Worm (Caenorhabditis elegans) whole organism, L4 larva: ENCODE data around the gene nucb-1.

ENCODE experiments used
- F26F4.8 ChIP-seq: fragments of 200-800 bp; sonication (Bioruptor generic); conservative IDR thresholded peaks from 2 replicates; pipeline ENCODE4 v1.3.6; 2022; ENCODE audit warnings: missing genetic modification characterization, missing compliant biosample characterization
- F37D6.2 ChIP-seq: sonication (generic microtip); optimal IDR thresholded peaks from 2 replicates; lab custom pipeline; 2016; ENCODE audit warnings: mild to moderate bottlenecking, missing genetic modification characterization, missing compliant biosample characterization
- aha-1 ChIP-seq: fragments of 150-350 bp; peaks from one replicate; lab custom pipeline; 2014; ENCODE audit warnings: missing biosample characterization, missing genetic modification characterization
- aly-2 ChIP-seq: sonication (generic microtip); optimal IDR thresholded peaks from 2 replicates; lab custom pipeline; 2018; ENCODE audit warnings: missing biosample characterization, missing genetic modification characterization
- arid-1 ChIP-seq: fragments of 200-800 bp; sonication (Bioruptor generic); conservative IDR thresholded peaks from 2 replicates; pipeline ENCODE4 v1.3.6; 2022; ENCODE audit warnings: missing genetic modification reagents, missing genetic modification characterization, missing compliant biosample characterization
- ceh-28 ChIP-seq: fragments of 150-350 bp; optimal IDR thresholded peaks from 2 replicates; lab custom pipeline; 2014; ENCODE audit warnings: missing biosample characterization, missing genetic modification reagents, missing genetic modification characterization
- ceh-32 ChIP-seq: sonication (generic microtip); optimal IDR thresholded peaks from 2 replicates; lab custom pipeline; 2016; ENCODE audit warnings: mild to moderate bottlenecking, missing genetic modification characterization, missing compliant biosample characterization; ENCODE audit not compliant: poor library complexity
- ces-1 ChIP-seq: fragments of 150-350 bp; sonication (generic microtip); optimal IDR thresholded peaks from 4 replicates; lab custom pipeline; 2014; ENCODE audit warnings: missing biosample characterization, missing genetic modification reagents, missing genetic modification characterization
- daf-12 ChIP-seq: fragments of 150-350 bp; optimal IDR thresholded peaks from 2 replicates; lab custom pipeline; 2014; ENCODE audit warnings: missing biosample characterization, missing genetic modification reagents, missing genetic modification characterization
- daf-16 ChIP-seq, 3 experiments: sonication (generic microtip); optimal IDR thresholded peaks; 2 replicates each; lab custom pipeline; 2016 to 2017; ENCODE audit warnings: missing genetic modification characterization in 3 of 3, missing genetic modification reagents in 3 of 3, mild to moderate bottlenecking in 2 of 3, missing compliant biosample characterization in 2 of 3, missing biosample characterization in 1 of 3, moderate library complexity in 1 of 3
- daf-8 ChIP-seq: fragments of 200-800 bp; sonication (Bioruptor generic); IDR thresholded peaks from 2 replicates; pipeline ENCODE4 v1.3.6; 2022; ENCODE audit warnings: missing genetic modification characterization, missing compliant biosample characterization
- dmd-6 ChIP-seq: fragments of 200-800 bp; sonication (Bioruptor generic); IDR thresholded peaks from 2 replicates; pipeline ENCODE4 v1.3.6; 2022; ENCODE audit warnings: missing genetic modification reagents, missing genetic modification characterization, missing compliant biosample characterization
- dmd-8 ChIP-seq: fragments of 200-800 bp; sonication (Bioruptor generic); IDR thresholded peaks from 2 replicates; pipeline ENCODE4 v1.3.6; 2022; ENCODE audit warnings: missing genetic modification characterization, missing compliant biosample characterization
- dve-1 ChIP-seq: sonication (generic microtip); optimal IDR thresholded peaks from 2 replicates; lab custom pipeline; 2017; ENCODE audit warnings: antibody characterized with exemption, mild to moderate bottlenecking, missing genetic modification characterization, missing compliant biosample characterization; ENCODE audit not compliant: insufficient read depth
- egl-43 ChIP-seq: fragments of 200-800 bp; sonication (Bioruptor generic); IDR thresholded peaks from 2 replicates; pipeline ENCODE4 v1.3.6; 2022; ENCODE audit warnings: missing genetic modification reagents, missing genetic modification characterization, missing compliant biosample characterization
- fkh-10 ChIP-seq: fragments of 150-350 bp; optimal IDR thresholded peaks from 2 replicates; lab custom pipeline; 2014; ENCODE audit warnings: missing biosample characterization, missing genetic modification reagents, missing genetic modification characterization
- gei-8 ChIP-seq: fragments of 200-800 bp; sonication (Bioruptor generic); optimal IDR thresholded peaks from 2 replicates; lab custom pipeline; 2018; ENCODE audit warnings: mild to moderate bottlenecking, missing genetic modification characterization, missing compliant biosample characterization
- hlh-11 ChIP-seq: fragments of 200-800 bp; sonication (Bioruptor generic); optimal IDR thresholded peaks from 2 replicates; lab custom pipeline; 2018; ENCODE audit warnings: mild to moderate bottlenecking, missing genetic modification characterization, missing compliant biosample characterization
- hlh-30 ChIP-seq: sonication (generic microtip); optimal IDR thresholded peaks from 2 replicates; lab custom pipeline; 2017; ENCODE audit warnings: antibody characterized with exemption, mild to moderate bottlenecking, missing genetic modification characterization, missing compliant biosample characterization; ENCODE audit not compliant: insufficient read depth
- madf-9 ChIP-seq: fragments of 200-800 bp; sonication (Bioruptor generic); conservative IDR thresholded peaks from 2 replicates; pipeline ENCODE4 v1.3.6; 2022; ENCODE audit warnings: missing genetic modification reagents, missing genetic modification characterization, missing compliant biosample characterization
- mep-1 ChIP-seq: fragments of 150-350 bp; sonication (generic microtip); optimal IDR thresholded peaks from 3 replicates; lab custom pipeline; 2014; ENCODE audit warnings: missing biosample characterization, missing genetic modification characterization
- mes-2 ChIP-seq: sonication (generic microtip); optimal IDR thresholded peaks from 2 replicates; lab custom pipeline; 2016; ENCODE audit warnings: missing genotype, mild to moderate bottlenecking, missing genetic modification characterization, missing compliant biosample characterization; ENCODE audit not compliant: poor library complexity, severe bottlenecking
- nhr-25 ChIP-seq: sonication (generic microtip); optimal IDR thresholded peaks from 2 replicates; lab custom pipeline; 2017; ENCODE audit warnings: missing genetic modification characterization, mild to moderate bottlenecking, missing compliant biosample characterization, antibody characterized with exemption, moderate library complexity, borderline replicate concordance; ENCODE audit not compliant: insufficient read depth
- nhr-28 ChIP-seq: fragments of 150-350 bp; optimal IDR thresholded peaks from 2 replicates; lab custom pipeline; 2014; ENCODE audit warnings: missing biosample characterization, missing genetic modification characterization
- nhr-77 ChIP-seq: fragments of 150-350 bp; optimal IDR thresholded peaks from 2 replicates; lab custom pipeline; 2014; ENCODE audit warnings: missing biosample characterization, missing genetic modification characterization
- set-16 ChIP-seq: fragments of 200-800 bp; sonication (Bioruptor generic); IDR thresholded peaks from 2 replicates; pipeline ENCODE4 v1.3.6; 2022; ENCODE audit warnings: missing genetic modification reagents, missing genetic modification characterization, missing compliant biosample characterization
- spr-1 ChIP-seq: sonication (generic microtip); optimal IDR thresholded peaks from 2 replicates; lab custom pipeline; 2016; ENCODE audit warnings: mild to moderate bottlenecking, missing genetic modification characterization, missing compliant biosample characterization
- tag-97 ChIP-seq: fragments of 200-800 bp; sonication (Bioruptor generic); IDR thresholded peaks from 2 replicates; pipeline ENCODE4 v1.3.6; 2022; ENCODE audit warnings: missing genetic modification characterization, missing compliant biosample characterization
- tra-1 ChIP-seq: fragments of 200-800 bp; sonication (Bioruptor generic); IDR thresholded peaks from 2 replicates; pipeline ENCODE4 v1.3.6; 2022; ENCODE audit warnings: missing genetic modification reagents, missing genetic modification characterization, missing compliant biosample characterization
- unc-62 ChIP-seq, 3 experiments: fragments of 150-350 bp in 1 of 3; sonication (generic microtip); optimal IDR thresholded peaks in 2 of 3; peaks in 1 of 3; 1 replicate in 1 of 3; 2 replicates in 2 of 3; lab custom pipeline; 2014 to 2017; ENCODE audit warnings: missing biosample characterization in 3 of 3, missing genetic modification characterization in 3 of 3, missing genetic modification reagents in 3 of 3, missing genotype in 1 of 3
- vab-7 ChIP-seq: fragments of 200-800 bp; sonication (Bioruptor generic); IDR thresholded peaks from 2 replicates; pipeline ENCODE4 v1.3.6; 2022; ENCODE audit warnings: missing genetic modification reagents, missing genetic modification characterization, missing compliant biosample characterization
- zip-2 ChIP-seq: fragments of 150-350 bp; optimal IDR thresholded peaks from 2 replicates; lab custom pipeline; 2014; ENCODE audit warnings: missing biosample characterization, missing genetic modification characterization

The nucb-1 gene

DNA sequence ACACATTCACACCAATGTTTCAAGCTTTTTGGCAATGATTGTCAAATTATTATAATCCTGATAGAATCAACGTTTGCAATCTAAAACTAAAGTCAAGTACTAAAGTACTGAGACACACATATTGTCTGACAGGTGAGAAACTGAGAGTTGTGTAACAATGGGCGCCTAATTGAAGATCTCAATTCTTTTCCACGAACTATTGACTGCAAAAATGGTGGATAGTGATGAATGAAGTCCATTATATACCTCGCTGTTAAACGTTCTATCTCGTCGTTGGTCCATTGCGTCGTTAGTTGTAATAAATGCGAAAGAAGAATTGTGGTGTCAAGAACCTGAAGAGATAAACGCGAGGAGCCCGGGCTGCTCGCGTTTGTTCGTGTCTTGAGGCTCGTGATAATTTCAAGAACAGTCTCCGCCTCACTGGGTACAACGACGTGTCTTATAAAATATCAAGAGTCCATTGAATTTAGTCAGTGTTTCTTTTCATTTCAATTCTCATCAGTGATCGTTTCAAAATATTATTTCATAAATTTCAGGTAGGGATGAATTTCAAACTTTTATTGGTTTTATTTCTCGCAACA, 37.3 kb upstream of the nucb-1 start, which contains the start of gene F09B9.4:
Gene F09B9.4 (plus strand): TSS at position 531 of the 581 bp plus-strand sequence.
- no peak for TF ChIP-seq daf-16 (GFP tag; optimal IDR thresholded peaks at IDR 0.05; lab: Kevin White, UChicago)
- TF ChIP-seq daf-16 (tag; optimal IDR thresholded peaks at IDR 0.05; lab: Kevin White, UChicago), result no peak
- peak in 1 of 2 experiments; percentile 94 for TF ChIP-seq unc-62 (GFP tag; optimal IDR thresholded peaks at IDR 0.05 in 1 of 2; lab: Kevin White, UChicago)
- no peak for TF ChIP-seq unc-62 (tag; optimal IDR thresholded peaks at IDR 0.05; lab: Kevin White, UChicago)
- TF ChIP-seq gei-8 (GFP tag; lab: Kevin White, UChicago), result no peak

- TF ChIP-seq ces-1 (GFP tag; lab: Kevin White, UChicago), result peak; percentile 28
- TF ChIP-seq vab-7 (GFP tag; lab: Robert Waterston, UW), result no peak
- TF ChIP-seq fkh-10, result peak; percentile 43
- peak in 1 of 2 experiments; percentile 54 for TF ChIP-seq unc-62 (GFP tag; optimal IDR thresholded peaks at IDR 0.05 in 1 of 2; lab: Kevin White, UChicago)
- TF ChIP-seq unc-62 (tag; optimal IDR thresholded peaks at IDR 0.05; lab: Kevin White, UChicago), result no peak
These were observed 35.0 kb upstream of the nucb-1 start for ce11 chrX:10162476-10162875.

ce11 chrX:10163212-10163611, 34.3 kb upstream of the nucb-1 start:
- TF ChIP-seq aha-1 (tag; lab: Kevin White, UChicago) (peak; percentile 27), ces-1 (GFP tag; lab: Kevin White, UChicago) (peak; percentile 11), zip-2 (tag; lab: Kevin White, UChicago) (no peak), fkh-10 (peak; percentile 57)
- TF ChIP-seq, all 104 proteins: peak for 3

ce11 chrX:10167005-10167404, 30.5 kb upstream of the nucb-1 start, which contains the start of gene rnp-9:
Gene rnp-9 (plus strand): TSS chrX:10167305.
- no peak for TF ChIP-seq F37D6.2
- no peak for TF ChIP-seq spr-1
- TF ChIP-seq dmd-8, result no peak
- no peak for TF ChIP-seq mep-1 (tag; lab: Kevin White, UChicago)
- no peak for TF ChIP-seq tag-97 (GFP tag; lab: Robert Waterston, UW)
- no peak for TF ChIP-seq ceh-32
- TF ChIP-seq, all 104 proteins: peak for 0

DNA sequence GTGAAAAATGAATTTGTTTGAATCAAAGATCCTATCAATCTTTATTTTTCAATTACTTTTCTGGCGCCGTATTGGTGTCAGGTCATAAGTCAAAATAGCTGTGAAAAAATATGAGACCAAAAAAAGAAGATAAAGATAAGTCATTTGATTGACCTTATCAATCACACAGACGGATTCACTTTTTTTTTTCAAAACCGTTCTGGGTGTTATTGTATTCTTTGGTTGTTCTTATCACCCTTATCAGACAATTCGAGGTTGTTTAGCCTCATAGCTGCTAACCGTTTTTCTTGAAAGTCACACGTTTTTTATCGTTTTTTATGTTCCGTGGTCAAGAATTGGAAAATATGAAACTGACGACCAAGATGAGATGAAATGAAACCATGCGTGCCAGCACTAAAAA, 29.0 kb upstream of the nucb-1 start:
- TF ChIP-seq daf-12 (tag; lab: Kevin White, UChicago), result no peak
- peak; percentile 22 for TF ChIP-seq dve-1 (tag; lab: Kevin White, UChicago)
- TF ChIP-seq hlh-30, result peak; percentile 41
- no peak for TF ChIP-seq aly-2 (tag; lab: Kevin White, UChicago)
- peak in 1 of 2 experiments; percentile 90 for TF ChIP-seq unc-62 (GFP tag; optimal IDR thresholded peaks at IDR 0.05 in 1 of 2; lab: Kevin White, UChicago)
- TF ChIP-seq unc-62 (tag; optimal IDR thresholded peaks at IDR 0.05; lab: Kevin White, UChicago), result no peak
- no peak for TF ChIP-seq arid-1
- no peak for TF ChIP-seq ceh-28 (tag; lab: Kevin White, UChicago)
- TF ChIP-seq nhr-28 (tag; lab: Kevin White, UChicago), result peak; percentile 63
- TF ChIP-seq tra-1 (GFP tag; lab: Robert Waterston, UW), result 0 out of 2 replicates have a peak, but pooled peaks have one; percentile 41
- TF ChIP-seq aha-1 (tag; lab: Kevin White, UChicago), result peak; percentile 48
- peak; percentile 49 for TF ChIP-seq hlh-11 (tag; lab: Kevin White, UChicago)
- peak; percentile 40; the same call in 1 of the 2 replicates for TF ChIP-seq dmd-6
- TF ChIP-seq nhr-25 (tag; lab: Kevin White, UChicago), result peak; percentile 75
- no peak for TF ChIP-seq F26F4.8 (GFP tag; lab: Robert Waterston, UW)
- TF ChIP-seq daf-8 (GFP tag; lab: Robert Waterston, UW), result no peak

DNA sequence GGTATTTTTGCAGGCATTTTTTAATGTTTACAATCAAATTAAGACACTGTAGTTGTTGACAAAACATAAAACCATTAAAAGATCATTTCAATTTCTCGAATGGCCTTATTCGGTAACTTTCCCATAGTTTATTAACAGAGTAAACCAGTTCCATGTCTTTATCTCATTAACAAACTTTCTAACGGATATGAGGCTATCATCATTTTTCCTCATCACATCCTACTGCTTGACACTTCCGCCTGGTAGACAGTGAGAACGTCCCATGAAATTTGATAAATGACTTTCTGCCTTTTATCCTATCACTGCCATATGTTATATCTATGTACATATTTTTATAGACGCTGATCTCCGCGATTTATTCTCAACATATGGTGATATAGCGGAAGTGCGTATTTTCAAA, 26.9 kb upstream of the nucb-1 start:
- no peak for TF ChIP-seq nhr-77
- TF ChIP-seq mes-2, result no peak
- TF ChIP-seq set-16 (GFP tag; lab: Robert Waterston, UW), result no peak
- no peak for TF ChIP-seq madf-9 (GFP tag; lab: Robert Waterston, UW)
- no peak for TF ChIP-seq daf-16 (GFP tag; optimal IDR thresholded peaks at IDR 0.05; lab: Kevin White, UChicago)
- TF ChIP-seq daf-16 (tag; optimal IDR thresholded peaks at IDR 0.05; lab: Kevin White, UChicago), result no peak
- no peak for TF ChIP-seq egl-43 (GFP tag; lab: Robert Waterston, UW)
- no peak for TF ChIP-seq arid-1
- TF ChIP-seq daf-8 (GFP tag; lab: Robert Waterston, UW), result no peak
- no peak for TF ChIP-seq unc-62 (GFP tag; optimal IDR thresholded peaks at IDR 0.05 in 1 of 2; lab: Kevin White, UChicago)
- no peak for TF ChIP-seq unc-62 (tag; optimal IDR thresholded peaks at IDR 0.05; lab: Kevin White, UChicago)
